Worm (Caenorhabditis elegans): ENCODE results near the gene B0273.115.
"Not testable (repeated sequence)": the region's sequence is repeated elsewhere in the genome, so short reads cannot be mapped to it uniquely, and the experiment has no call there.

B0273.115 gene

ce11 chrIV:5455999-5456398 is 35.0 kb downstream of the B0273.115 start, which contains the start of gene Y4C6A.3:
Gene Y4C6A.3 (minus strand): TSS chrIV:5456099.
- not testable (repeated sequence) for TF ChIP-seq mdl-1, nhr-23, ztf-4 (tag; optimal IDR thresholded peaks at IDR 0.05)

ce11 chrIV:5452667-5453066 is 38.3 kb downstream of the B0273.115 start, which contains the start of gene Y4C6A.4:
Gene Y4C6A.4 (plus strand): TSS chrIV:5452967.
- TF ChIP-seq lin-15B (tag; optimal IDR thresholded peaks at IDR 0.05) (no peak), nhr-12 (tag; optimal IDR thresholded peaks at IDR 0.05) (no peak), fkh-2 (tag; optimal IDR thresholded peaks at IDR 0.05) (no peak), R02D3.7 (tag; optimal IDR thresholded peaks at IDR 0.05) (no peak), nhr-77 (tag; optimal IDR thresholded peaks at IDR 0.05) (no peak), unc-62 (GFP tag; optimal IDR thresholded peaks at IDR 0.05) (no peak), pha-4 (tag; optimal IDR thresholded peaks at IDR 0.05) (no peak), egl-5 (tag; optimal IDR thresholded peaks at IDR 0.05) (no peak), sea-2 (GFP tag; optimal IDR thresholded peaks at IDR 0.05) (no peak), nhr-25 (tag; optimal IDR thresholded peaks at IDR 0.05) (no peak), egl-27 (tag; optimal IDR thresholded peaks at IDR 0.05) (no peak), fos-1 (tag; optimal IDR thresholded peaks at IDR 0.05) (no peak), jun-1 (tag; optimal IDR thresholded peaks at IDR 0.05) (no peak), ceh-9 (tag; optimal IDR thresholded peaks at IDR 0.05) (no peak), ceh-28 (tag; optimal IDR thresholded peaks at IDR 0.05) (no peak)
